Worm (Caenorhabditis elegans): ENCODE measurements around the gene Y50D7A.3.
"Not testable (repeated sequence)": the region's sequence is repeated elsewhere in the genome, so short reads cannot be mapped to it uniquely, and the experiment has no call there.

The Y50D7A.3 gene

ce11 chrIII:269572-269971 is 15.2 kb downstream of the Y50D7A.3 start:
- TF ChIP-seq lsy-2 (tag; optimal IDR thresholded peaks at IDR 0.05) (peak in 1 of 2 experiments; percentile 33), efl-1 (GFP tag; optimal IDR thresholded peaks at IDR 0.05 in 1 of 2) (peak in 1 of 2 experiments; percentile 89)
- TF ChIP-seq efl-1 (optimal IDR thresholded peaks at IDR 0.05), result not testable (repeated sequence)

- TF ChIP-seq unc-98 (GFP tag; IDR thresholded peaks at IDR 0.05) (no peak), snpc-4 (tag; optimal IDR thresholded peaks at IDR 0.05) (no peak), dsc-1 (tag; optimal IDR thresholded peaks at IDR 0.05) (no peak), lin-15B (tag; optimal IDR thresholded peaks at IDR 0.05) (no peak), pqm-1 (tag; optimal IDR thresholded peaks at IDR 0.05) (no peak), F16B12.6 (tag; optimal IDR thresholded peaks at IDR 0.05) (no peak), mep-1 (tag; optimal IDR thresholded peaks at IDR 0.05) (no peak), elt-2 (tag; optimal IDR thresholded peaks at IDR 0.05) (no peak), irx-1 (tag; optimal IDR thresholded peaks at IDR 0.05) (no peak), zag-1 (tag; optimal IDR thresholded peaks at IDR 0.05) (no peak), mef-2 (tag; optimal IDR thresholded peaks at IDR 0.05) (no peak)
These were observed 28.2 kb downstream of the Y50D7A.3 start for ce11 chrIII:282506-282905.

- TF ChIP-seq lin-39 (tag; optimal IDR thresholded peaks at IDR 0.05), result no peak
- no peak for TF ChIP-seq elt-3 (tag; optimal IDR thresholded peaks at IDR 0.05)
- TF ChIP-seq pag-3 (tag; optimal IDR thresholded peaks at IDR 0.05; ENCODE audit: borderline replicate concordance, insufficient read depth), result no peak
- TF ChIP-seq C34B4.2 (tag; optimal IDR thresholded peaks at IDR 0.05), result no peak
- no peak for TF ChIP-seq swsn-7 (tag; optimal IDR thresholded peaks at IDR 0.05)
- no peak for TF ChIP-seq aly-2 (tag; optimal IDR thresholded peaks at IDR 0.05)
- no peak for TF ChIP-seq dsc-1 (tag; optimal IDR thresholded peaks at IDR 0.05)
- no peak for TF ChIP-seq ztf-11 (tag; optimal IDR thresholded peaks at IDR 0.05)
- no peak for TF ChIP-seq efl-3 (GFP tag; optimal IDR thresholded peaks at IDR 0.05)
- no peak for TF ChIP-seq sup-37 (GFP tag; optimal IDR thresholded peaks at IDR 0.05)
- TF ChIP-seq snu-23 (GFP tag; optimal IDR thresholded peaks at IDR 0.05), result no peak
- TF ChIP-seq irx-1 (tag; optimal IDR thresholded peaks at IDR 0.05), result no peak
- TF ChIP-seq fos-1 (tag; optimal IDR thresholded peaks at IDR 0.05), result no peak
These were observed 29.5 kb downstream of the Y50D7A.3 start, which contains the start of gene taco-1 for ce11 chrIII:283817-284216. Gene taco-1, plus strand, starts transcription at chrIII:284117.

- no peak for TF ChIP-seq unc-62 (GFP tag; optimal IDR thresholded peaks at IDR 0.05)
- no peak for TF ChIP-seq aly-2 (tag; optimal IDR thresholded peaks at IDR 0.05)
- TF ChIP-seq snpc-4 (tag; optimal IDR thresholded peaks at IDR 0.05), result no peak
- TF ChIP-seq elt-3 (tag; optimal IDR thresholded peaks at IDR 0.05), result no peak
- no peak for TF ChIP-seq ceh-88 (GFP tag; IDR thresholded peaks at IDR 0.05)
- no peak for TF ChIP-seq skn-1 (tag; optimal IDR thresholded peaks at IDR 0.05)
- no peak for TF ChIP-seq Y116A8C.19 (tag; optimal IDR thresholded peaks at IDR 0.05; ENCODE audit: borderline replicate concordance)
- no peak for TF ChIP-seq mep-1 (tag; optimal IDR thresholded peaks at IDR 0.05)
- TF ChIP-seq ces-1 (GFP tag; optimal IDR thresholded peaks at IDR 0.05), result no peak
- TF ChIP-seq grh-1 (GFP tag; IDR thresholded peaks at IDR 0.05), result no peak
- TF ChIP-seq nhr-19 (GFP tag; conservative IDR thresholded peaks at IDR 0.05), result no peak
- no peak for TF ChIP-seq unc-86 (tag; optimal IDR thresholded peaks at IDR 0.05)
- TF ChIP-seq fkh-10 (GFP tag; optimal IDR thresholded peaks at IDR 0.05), result no peak
- TF ChIP-seq nhr-90 (tag; optimal IDR thresholded peaks at IDR 0.05; ENCODE audit: poor library complexity), result no peak
- no peak for TF ChIP-seq ceh-90 (tag; optimal IDR thresholded peaks at IDR 0.05)
- no peak for TF ChIP-seq tbx-2 (tag; optimal IDR thresholded peaks at IDR 0.05)
- no peak for TF ChIP-seq fos-1 (tag; optimal IDR thresholded peaks at IDR 0.05)
- TF ChIP-seq dpl-1 (GFP tag; optimal IDR thresholded peaks at IDR 0.05), result no peak
- no peak for TF ChIP-seq tlp-1 (tag; optimal IDR thresholded peaks at IDR 0.05)
These were observed 38.0 kb downstream of the Y50D7A.3 start, which contains the start of gene Y50D7A.1 for ce11 chrIII:292340-292739. Gene Y50D7A.1, plus strand, starts transcription at chrIII:292640.

Measured in whole organism, L1 larva.